Worm (Caenorhabditis elegans) whole organism, L1 larva: ENCODE measurements around the gene F56D2.2.

Experiments
- egl-27 ChIP-seq, 2 experiments: fragments of 150-350 bp in 1 of 2; sonication (generic microtip); optimal IDR thresholded peaks; 3 replicates each; lab custom pipeline; 2017 to 2018; ENCODE audit warnings: missing biosample characterization in 2 of 2, missing genetic modification characterization in 2 of 2, missing genetic modification reagents in 2 of 2
- fkh-10 ChIP-seq: sonication (generic microtip); optimal IDR thresholded peaks from 2 replicates; lab custom pipeline; 2017; ENCODE audit warnings: missing biosample characterization, missing genetic modification reagents, missing genetic modification characterization
- fos-1 ChIP-seq: fragments of 150-350 bp; optimal IDR thresholded peaks from 2 replicates; lab custom pipeline; 2014; ENCODE audit warnings: missing biosample characterization, missing genetic modification characterization
- lin-13 ChIP-seq: fragments of 150-350 bp; optimal IDR thresholded peaks from 2 replicates; lab custom pipeline; 2014; ENCODE audit warnings: missing biosample characterization, missing genetic modification reagents, missing genetic modification characterization
- mab-9 ChIP-seq: fragments of 200-800 bp; sonication (Bioruptor generic); IDR thresholded peaks from 2 replicates; pipeline ENCODE4 v1.3.6; 2022; ENCODE audit warnings: missing genetic modification reagents, missing genetic modification characterization, missing compliant biosample characterization
- mep-1 ChIP-seq: fragments of 150-350 bp; optimal IDR thresholded peaks from 2 replicates; lab custom pipeline; 2014; ENCODE audit warnings: missing biosample characterization, missing genetic modification characterization
- rnt-1 ChIP-seq: sonication (generic microtip); optimal IDR thresholded peaks from 2 replicates; lab custom pipeline; 2016; ENCODE audit warnings: mild to moderate bottlenecking, missing genetic modification characterization, moderate library complexity, missing compliant biosample characterization
- skn-1 ChIP-seq: fragments of 150-350 bp; optimal IDR thresholded peaks from 2 replicates; lab custom pipeline; 2014; ENCODE audit warnings: missing biosample characterization, missing genetic modification characterization
- snpc-4 ChIP-seq: fragments of 150-350 bp; optimal IDR thresholded peaks from 2 replicates; lab custom pipeline; 2014; ENCODE audit warnings: missing biosample characterization, missing genetic modification characterization
- unc-130 ChIP-seq: fragments of 150-350 bp; optimal IDR thresholded peaks from 2 replicates; lab custom pipeline; 2017; ENCODE audit warnings: missing biosample characterization, missing genetic modification characterization, inconsistent platforms
- unc-62 ChIP-seq: fragments of 150-350 bp; optimal IDR thresholded peaks from 2 replicates; lab custom pipeline; 2014; ENCODE audit warnings: missing biosample characterization, missing genetic modification reagents, missing genetic modification characterization
- ztf-11 ChIP-seq, 2 experiments: sonication (generic microtip); optimal IDR thresholded peaks; 2 replicates each; lab custom pipeline; 2016 to 2017; ENCODE audit warnings: missing genetic modification characterization in 2 of 2, missing biosample characterization in 1 of 2, missing compliant biosample characterization in 1 of 2

DNA sequence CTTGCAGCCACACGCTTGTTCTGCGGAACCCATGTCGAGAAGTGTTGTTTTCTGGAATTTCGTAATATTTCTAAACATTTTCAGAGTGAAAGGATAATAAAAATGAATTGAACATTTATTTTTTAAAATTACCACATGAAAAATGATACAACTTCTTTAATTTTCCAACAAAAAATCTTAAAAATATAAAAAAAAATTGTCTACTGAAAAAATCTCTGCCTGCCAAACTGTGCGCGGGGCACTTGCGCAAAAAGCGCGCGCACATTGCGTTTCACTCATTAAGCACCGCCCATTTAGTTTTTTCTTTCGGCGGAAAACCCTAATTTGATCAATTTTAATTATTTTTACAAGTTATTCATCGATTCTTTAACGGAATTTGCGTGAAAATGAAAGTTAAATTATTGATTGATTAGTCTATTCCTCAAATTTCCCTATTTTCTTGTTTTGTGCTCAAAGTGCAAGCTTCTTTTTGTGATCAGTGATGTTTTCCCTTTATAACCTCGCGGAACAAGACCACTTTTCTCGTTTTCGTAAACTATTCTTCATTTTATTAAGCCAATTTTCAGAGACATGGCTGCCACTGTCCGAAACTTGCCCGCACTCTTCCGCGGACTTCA lies 32.1 kb upstream of the F56D2.2 start, which contains the start of the genes nmad-1 and hach-1:
- TF ChIP-seq fkh-10 (GFP tag; lab: Kevin White, UChicago) = no peak
- no peak for TF ChIP-seq mab-9 (GFP tag; lab: Robert Waterston, UW)
- no peak for TF ChIP-seq fos-1
- TF ChIP-seq rnt-1 (tag; lab: Kevin White, UChicago) = peak; percentile 83
- peak; percentile 72 for TF ChIP-seq unc-130 (tag; lab: Kevin White, UChicago)
- peak; percentile 75 for TF ChIP-seq snpc-4 (tag; lab: Kevin White, UChicago)
- TF ChIP-seq ztf-11 (tag; optimal IDR thresholded peaks at IDR 0.05; lab: Kevin White, UChicago) = peak in 1 of 2 experiments; percentile 76
- TF ChIP-seq egl-27 (tag; optimal IDR thresholded peaks at IDR 0.05; lab: Kevin White, UChicago) = no peak
- TF ChIP-seq unc-62 (GFP tag; lab: Kevin White, UChicago) = no peak
- peak; percentile 52 for TF ChIP-seq skn-1 (tag; lab: Kevin White, UChicago)
- TF ChIP-seq lin-13 = peak; percentile 38
- peak; percentile 75 for TF ChIP-seq mep-1 (tag; lab: Kevin White, UChicago)
